Fruit fly (Drosophila melanogaster): ENCODE data around the gene CG45064.

Gene CG45064

DNA sequence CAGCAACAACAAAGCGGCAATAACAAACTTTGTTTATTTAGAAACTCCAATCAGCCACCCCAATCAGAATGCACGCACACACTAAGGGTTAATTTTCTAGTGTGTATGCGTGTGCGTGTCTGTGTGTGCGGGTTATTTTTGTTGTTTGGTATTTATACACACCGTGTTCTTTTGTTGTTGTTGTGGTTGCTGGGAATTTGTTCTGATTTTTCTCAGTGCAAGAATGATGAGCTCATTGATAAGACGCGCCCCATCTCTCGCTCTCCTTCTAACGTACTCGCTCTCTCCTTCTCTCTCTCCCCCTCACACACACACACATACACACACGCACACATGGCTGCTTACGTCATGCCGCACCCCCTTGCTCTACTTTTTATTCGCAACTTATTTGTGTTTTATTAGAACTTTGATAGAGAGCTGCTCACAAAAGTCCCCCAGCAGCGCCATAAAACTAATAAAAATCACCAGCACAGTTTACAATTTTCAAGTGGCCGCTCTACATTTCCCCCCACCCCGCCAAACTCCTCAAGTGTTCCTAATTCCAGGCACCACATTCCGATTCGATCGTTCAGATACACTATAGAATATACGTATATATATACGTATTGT is 42.5 kb downstream of the CG45064 start (continued):
- peak; percentile 67; the same call in 1 of the 2 replicates for TF ChIP-seq rib (GFP tag; IDR thresholded peaks at IDR 0.05)
- no peak for TF ChIP-seq croc (GFP tag; conservative IDR thresholded peaks at IDR 0.05)
- peak; percentile 23 for TF ChIP-seq CG30403 (GFP tag; optimal IDR thresholded peaks at IDR 0.05)
- TF ChIP-seq Mad (GFP tag; optimal IDR thresholded peaks at IDR 0.05), result peak; percentile 15
- peak; percentile 48; the same call in 1 of the 2 replicates for TF ChIP-seq CG32767 (GFP tag; IDR thresholded peaks at IDR 0.05)
- TF ChIP-seq Ssrp (tag; optimal IDR thresholded peaks at IDR 0.05), result no peak
- no peak for TF ChIP-seq CG33557 (GFP tag; optimal IDR thresholded peaks at IDR 0.05)
- peak; percentile 9 for TF ChIP-seq fd64A (GFP tag; optimal IDR thresholded peaks at IDR 0.05)
- no peak for TF ChIP-seq mld (GFP tag; IDR thresholded peaks at IDR 0.05; ENCODE audit: partially characterized antibody)
- no peak for TF ChIP-seq nom (GFP tag; optimal IDR thresholded peaks at IDR 0.05)
- peak; percentile 42 for TF ChIP-seq crc (GFP tag; optimal IDR thresholded peaks at IDR 0.05)
- no peak for TF ChIP-seq crp (GFP tag; optimal IDR thresholded peaks at IDR 0.05)
- TF ChIP-seq bowl (GFP tag; IDR thresholded peaks at IDR 0.05), result peak; percentile 23; the same call in 1 of the 2 replicates
- TF ChIP-seq cas (GFP tag; IDR thresholded peaks at IDR 0.05), result no peak
- TF ChIP-seq dpn (GFP tag; optimal IDR thresholded peaks at IDR 0.05), result peak; percentile 36 to 57
- TF ChIP-seq CG2120 (GFP tag; optimal IDR thresholded peaks at IDR 0.05), result peak; percentile 81
- peak; percentile 34 for TF ChIP-seq CG8359 (GFP tag; optimal IDR thresholded peaks at IDR 0.05; ENCODE audit: borderline replicate concordance)
- TF ChIP-seq ATbp (GFP tag; optimal IDR thresholded peaks at IDR 0.05), result peak; percentile 37
- no peak for TF ChIP-seq tx (GFP tag; optimal IDR thresholded peaks at IDR 0.05)
- no peak for TF ChIP-seq CG18476 (GFP tag; optimal IDR thresholded peaks at IDR 0.05)
- no peak for TF ChIP-seq dan (GFP tag; IDR thresholded peaks at IDR 0.05)
- TF ChIP-seq CG30431 (GFP tag; optimal IDR thresholded peaks at IDR 0.05), result peak; percentile 25
- no peak for TF ChIP-seq trh (GFP tag; optimal IDR thresholded peaks at IDR 0.05)
- TF ChIP-seq Scr (GFP tag; IDR thresholded peaks at IDR 0.05; ENCODE audit: partially characterized antibody), result no peak
- TF ChIP-seq CG17568 (GFP tag; optimal IDR thresholded peaks at IDR 0.05), result no peak
- no peak for TF ChIP-seq bab2 (GFP tag; optimal IDR thresholded peaks at IDR 0.05)
- peak; percentile 51 for TF ChIP-seq CG4328 (GFP tag; optimal IDR thresholded peaks at IDR 0.05)
- no peak for TF ChIP-seq Abd-B (GFP tag; optimal IDR thresholded peaks at IDR 0.05)
- peak; percentile 40; the same call in 1 of the 2 replicates for TF ChIP-seq Ptx1 (GFP tag; IDR thresholded peaks at IDR 0.05)
- no peak for TF ChIP-seq psq (GFP tag; optimal IDR thresholded peaks at IDR 0.05)
- peak; percentile 93 for TF ChIP-seq Med (GFP tag)
- TF ChIP-seq al (GFP tag; IDR thresholded peaks at IDR 0.05), result peak; percentile 61
- TF ChIP-seq HmgD (GFP tag; optimal IDR thresholded peaks at IDR 0.05), result peak; percentile 43
- TF ChIP-seq CG13287 (GFP tag; IDR thresholded peaks at IDR 0.05; ENCODE audit: partially characterized antibody), result no peak
- peak; percentile 40 for TF ChIP-seq Side (GFP tag; optimal IDR thresholded peaks at IDR 0.05)
- no peak for TF ChIP-seq pita (GFP tag; optimal IDR thresholded peaks at IDR 0.05)
- TF ChIP-seq Ets65A (GFP tag), result peak; percentile 76
- no peak for TF ChIP-seq CG17912 (GFP tag; optimal IDR thresholded peaks at IDR 0.05)
- no peak for TF ChIP-seq prd (optimal IDR thresholded peaks at IDR 0.05)
- TF ChIP-seq prd (GFP tag; IDR thresholded peaks at IDR 0.05), result peak; percentile 52; the same call in 2 of the 3 replicates
- TF ChIP-seq CG3726 (GFP tag; IDR thresholded peaks at IDR 0.05), result no peak
- TF ChIP-seq nerfin-1 (tag; optimal IDR thresholded peaks at IDR 0.05), result peak; percentile 26
- no peak for TF ChIP-seq CG14965 (GFP tag; optimal IDR thresholded peaks at IDR 0.05; ENCODE audit: borderline replicate concordance)
- no peak for TF ChIP-seq CG14860 (GFP tag; IDR thresholded peaks at IDR 0.05; ENCODE audit: partially characterized antibody)
- peak; percentile 63; the same call in 1 of the 2 replicates for TF ChIP-seq chm (GFP tag; IDR thresholded peaks at IDR 0.05)
- TF ChIP-seq CG14710 (tag; optimal IDR thresholded peaks at IDR 0.05), result no peak
- peak; percentile 49 for TF ChIP-seq CG8944 (GFP tag; optimal IDR thresholded peaks at IDR 0.05)
- no peak for TF ChIP-seq CG10979 (tag; optimal IDR thresholded peaks at IDR 0.05)
- no peak for TF ChIP-seq kah (GFP tag; optimal IDR thresholded peaks at IDR 0.05)
- peak; percentile 60 for TF ChIP-seq mam (GFP tag; optimal IDR thresholded peaks at IDR 0.05)
